Worm (Caenorhabditis elegans) whole organism, early embryonic: ENCODE data around the gene hpo-6.
A peak's percentile ranks its signal among the peaks of the same experiment; 100 is the strongest.

Source experiments
- B0310.2 ChIP-seq: sonication (generic microtip); optimal IDR thresholded peaks from 2 replicates; lab custom pipeline; 2016; ENCODE audit warnings: mild to moderate bottlenecking, missing genetic modification characterization, missing compliant biosample characterization
- F13C5.2 ChIP-seq: sonication (generic microtip); optimal IDR thresholded peaks from 2 replicates; lab custom pipeline; 2017; ENCODE audit warnings: mild to moderate bottlenecking, missing genetic modification characterization, inconsistent platforms, missing compliant biosample characterization
- aly-1 ChIP-seq: sonication (generic microtip); optimal IDR thresholded peaks from 2 replicates; lab custom pipeline; 2016; ENCODE audit warnings: missing genetic modification characterization, missing compliant biosample characterization
- ama-1 ChIP-seq: fragments of 150-350 bp; optimal IDR thresholded peaks from 2 replicates; lab custom pipeline; 2014
- ceh-13 ChIP-seq: fragments of 200-800 bp; sonication (Bioruptor generic); optimal IDR thresholded peaks from 2 replicates; lab custom pipeline; 2018; ENCODE audit warnings: mild to moderate bottlenecking, missing genetic modification characterization, missing compliant biosample characterization
- ceh-36 ChIP-seq: sonication (generic microtip); optimal IDR thresholded peaks from 2 replicates; lab custom pipeline; 2016; ENCODE audit warnings: missing genetic modification characterization, inconsistent platforms, missing compliant biosample characterization
- ets-7 ChIP-seq: sonication (generic microtip); optimal IDR thresholded peaks from 2 replicates; lab custom pipeline; 2016; ENCODE audit warnings: missing genotype, missing genetic modification characterization, missing compliant biosample characterization
- flt-1 ChIP-seq: fragments of 200-800 bp; sonication (Bioruptor generic); IDR thresholded peaks from 2 replicates; pipeline ENCODE4 v1.3.6; 2022; ENCODE audit warnings: missing genetic modification characterization, missing compliant biosample characterization
- hmbx-1 ChIP-seq: sonication (generic microtip); optimal IDR thresholded peaks from 2 replicates; lab custom pipeline; 2016; ENCODE audit warnings: mild to moderate bottlenecking, missing genetic modification characterization, missing compliant biosample characterization
- hmg-4 ChIP-seq: fragments of 200-800 bp; sonication (Bioruptor generic); optimal IDR thresholded peaks from 2 replicates; lab custom pipeline; 2018; ENCODE audit warnings: mild to moderate bottlenecking, missing genetic modification characterization, missing compliant biosample characterization
- hnd-1 ChIP-seq: sonication (generic microtip); optimal IDR thresholded peaks from 2 replicates; lab custom pipeline; 2016; ENCODE audit warnings: missing genetic modification characterization, missing compliant biosample characterization
- pes-1 ChIP-seq: fragments of 200-800 bp; sonication (Bioruptor generic); IDR thresholded peaks from 2 replicates; pipeline ENCODE4 v1.3.6; 2022; ENCODE audit warnings: missing genetic modification reagents, missing genetic modification characterization, missing compliant biosample characterization
- scrt-1 ChIP-seq: fragments of 200-800 bp; sonication (Bioruptor generic); IDR thresholded peaks from 2 replicates; pipeline ENCODE4 v1.3.6; 2022; ENCODE audit warnings: missing genetic modification characterization, missing compliant biosample characterization
- sea-1 ChIP-seq: fragments of 200-800 bp; sonication (Bioruptor generic); conservative IDR thresholded peaks from 2 replicates; pipeline ENCODE4 v1.3.6; 2022; ENCODE audit warnings: missing genetic modification characterization, missing compliant biosample characterization
- tbx-11 ChIP-seq: fragments of 200-800 bp; sonication (Bioruptor generic); IDR thresholded peaks from 2 replicates; pipeline ENCODE4 v1.3.6; 2022; ENCODE audit warnings: missing genetic modification characterization, missing compliant biosample characterization
- tbx-37 ChIP-seq: fragments of 200-800 bp; sonication (Bioruptor generic); conservative IDR thresholded peaks from 2 replicates; pipeline ENCODE4 v1.3.6; 2022; ENCODE audit warnings: missing genetic modification reagents, missing genetic modification characterization, missing compliant biosample characterization
- tra-4 ChIP-seq: sonication (generic microtip); optimal IDR thresholded peaks from 2 replicates; lab custom pipeline; 2017; ENCODE audit warnings: missing genetic modification characterization, missing compliant biosample characterization

The hpo-6 gene

DNA sequence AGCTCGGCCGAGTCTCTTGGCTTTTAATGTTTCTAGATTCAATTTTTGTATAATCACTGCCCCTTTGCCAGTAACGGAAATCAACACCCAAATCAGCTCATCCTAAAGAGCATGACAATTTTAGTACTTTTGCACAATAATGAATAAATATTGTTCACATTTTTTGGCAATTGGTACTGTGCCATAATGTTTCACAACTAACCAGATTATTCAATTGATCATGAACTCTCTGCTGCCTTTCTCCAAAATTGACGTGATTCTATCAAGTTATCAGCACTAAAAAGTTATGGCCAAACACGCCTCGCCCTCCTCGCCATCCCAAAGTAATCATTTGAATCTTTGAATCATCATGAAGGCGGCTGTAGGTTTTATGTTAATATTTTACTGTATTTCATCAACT lies at the start of gene hpo-6:
Gene hpo-6 (plus strand): TSS at position 301 of the 400 bp plus-strand sequence.
- TF ChIP-seq F13C5.2 (tag; lab: Kevin White, UChicago) (no peak), hmg-4 (no peak), sea-1 (GFP tag; lab: Robert Waterston, UW) (no peak), tbx-11 (no peak), ceh-36 (tag; lab: Kevin White, UChicago) (no peak), hmbx-1 (no peak), flt-1 (no peak), scrt-1 (GFP tag; lab: Robert Waterston, UW) (no peak), tra-4 (tag; lab: Kevin White, UChicago) (no peak), ceh-13 (GFP tag; lab: Kevin White, UChicago) (no peak), ets-7 (tag; lab: Kevin White, UChicago) (no peak), ama-1 (lab: Kevin White, UChicago) (no peak), tbx-37 (no peak), aly-1 (no peak)

- TF ChIP-seq tbx-11 = no peak
- TF ChIP-seq scrt-1 (GFP tag; lab: Robert Waterston, UW) = no peak
- no peak for TF ChIP-seq pes-1 (GFP tag; lab: Robert Waterston, UW)
- TF ChIP-seq tra-4 (tag; lab: Kevin White, UChicago) = no peak
- TF ChIP-seq ama-1 (lab: Kevin White, UChicago) = no peak
- no peak for TF ChIP-seq sea-1 (GFP tag; lab: Robert Waterston, UW)
- no peak for TF ChIP-seq ets-7 (tag; lab: Kevin White, UChicago)
- no peak for TF ChIP-seq ceh-36 (tag; lab: Kevin White, UChicago)
- TF ChIP-seq tbx-37 = no peak
- TF ChIP-seq aly-1 = no peak
- TF ChIP-seq hnd-1 = no peak
- TF ChIP-seq ceh-13 (GFP tag; lab: Kevin White, UChicago) = no peak
- TF ChIP-seq hmg-4 = no peak
- no peak for TF ChIP-seq flt-1
- no peak for TF ChIP-seq hmbx-1
- TF ChIP-seq F13C5.2 (tag; lab: Kevin White, UChicago) = no peak
Observed at ce11 chrIV:1512944-1513343, 49.0 kb upstream of the hpo-6 start.

DNA sequence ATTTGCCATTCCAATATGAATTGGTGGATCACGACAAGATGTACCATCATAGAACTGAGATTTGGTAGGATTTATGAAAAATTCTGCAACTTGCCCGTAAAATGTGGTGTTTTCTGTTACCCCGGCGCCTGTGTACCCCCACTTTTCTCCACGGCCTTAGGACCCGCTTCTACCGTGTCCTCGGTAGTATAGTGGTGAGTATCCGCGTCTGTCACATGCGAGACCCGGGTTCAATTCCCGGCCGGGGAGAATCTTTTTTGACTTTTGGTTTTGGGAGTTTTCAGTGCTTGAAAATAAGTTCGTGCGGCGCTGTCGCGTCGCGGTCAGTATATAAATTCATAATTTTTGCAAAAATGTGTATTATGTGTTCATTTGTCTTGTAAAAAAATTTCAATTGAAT lies 47.6 kb upstream of the hpo-6 start:
- peak; percentile 69 for TF ChIP-seq pes-1 (GFP tag; lab: Robert Waterston, UW)
- TF ChIP-seq sea-1 (GFP tag; lab: Robert Waterston, UW) = peak; percentile 66; the same call in 1 of the 2 replicates
- TF ChIP-seq ceh-36 (tag; lab: Kevin White, UChicago) = no peak
- peak; percentile 72 for TF ChIP-seq tbx-11
- peak; percentile 51 for TF ChIP-seq flt-1
- no peak for TF ChIP-seq ceh-13 (GFP tag; lab: Kevin White, UChicago)
- no peak for TF ChIP-seq F13C5.2 (tag; lab: Kevin White, UChicago)
- 0 out of 2 replicates have a peak, but pooled peaks have one; percentile 56 for TF ChIP-seq scrt-1 (GFP tag; lab: Robert Waterston, UW)
- TF ChIP-seq aly-1 = no peak
- TF ChIP-seq hmbx-1 = no peak

DNA sequence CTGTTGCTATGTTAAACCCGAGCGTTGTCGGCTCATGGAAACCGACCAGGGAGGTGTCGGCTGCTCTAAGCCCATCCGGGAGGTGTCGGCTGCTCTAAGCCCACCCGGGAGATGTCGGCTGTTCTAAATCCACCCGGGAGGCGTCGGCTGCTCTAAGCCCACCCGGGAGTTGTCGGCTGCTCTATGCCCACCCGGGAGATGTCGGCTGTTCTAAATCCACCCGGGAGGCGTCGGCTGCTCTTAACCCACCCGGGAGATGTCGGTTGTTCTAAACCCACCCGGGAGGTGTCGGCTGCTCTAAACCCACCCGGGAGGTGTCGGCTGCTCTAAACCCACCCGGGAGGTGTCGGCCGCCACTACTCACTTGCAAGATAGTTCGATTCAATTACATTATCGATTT lies 46.1 kb upstream of the hpo-6 start:
- TF ChIP-seq hmg-4 (no peak), ceh-36 (tag; lab: Kevin White, UChicago) (no peak), tra-4 (tag; lab: Kevin White, UChicago) (no peak), aly-1 (no peak), scrt-1 (GFP tag; lab: Robert Waterston, UW) (no peak), B0310.2 (tag; lab: Kevin White, UChicago) (no peak), sea-1 (GFP tag; lab: Robert Waterston, UW) (no peak), pes-1 (GFP tag; lab: Robert Waterston, UW) (no peak), ceh-13 (GFP tag; lab: Kevin White, UChicago) (no peak), hnd-1 (no peak), ets-7 (tag; lab: Kevin White, UChicago) (no peak), tbx-37 (no peak), ama-1 (lab: Kevin White, UChicago) (no peak), tbx-11 (no peak), F13C5.2 (tag; lab: Kevin White, UChicago) (no peak), flt-1 (no peak), hmbx-1 (no peak)

DNA sequence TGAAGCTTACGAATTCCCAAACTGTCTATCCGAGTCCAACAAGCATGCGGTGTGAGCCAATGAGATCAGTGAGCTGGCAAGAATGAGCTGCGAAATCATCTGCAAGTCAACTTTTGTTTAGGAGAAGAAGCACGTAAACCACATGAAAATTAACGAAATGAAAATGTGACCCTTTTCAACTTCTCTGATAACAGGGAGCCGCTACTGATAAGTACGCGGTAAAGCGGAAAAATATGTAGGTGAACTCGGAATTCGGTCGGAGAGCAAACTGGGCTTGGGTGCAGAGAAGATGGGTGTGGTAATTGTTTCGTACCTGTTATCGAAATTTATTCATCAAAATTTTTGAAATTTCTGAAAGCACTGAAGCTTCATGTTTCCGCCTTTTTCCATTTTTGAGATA lies 45.5 kb upstream of the hpo-6 start, which contains the start of gene clec-172:
Gene clec-172 (minus strand): TSS at position 101 of the 400 bp plus-strand sequence.
- TF ChIP-seq ceh-13 (GFP tag; lab: Kevin White, UChicago) (no peak), flt-1 (no peak), ceh-36 (tag; lab: Kevin White, UChicago) (no peak), aly-1 (no peak), hmbx-1 (no peak), tbx-11 (no peak), ets-7 (tag; lab: Kevin White, UChicago) (no peak), B0310.2 (tag; lab: Kevin White, UChicago) (no peak), tra-4 (tag; lab: Kevin White, UChicago) (no peak), hmg-4 (no peak), ama-1 (lab: Kevin White, UChicago) (no peak), pes-1 (GFP tag; lab: Robert Waterston, UW) (no peak), sea-1 (GFP tag; lab: Robert Waterston, UW) (no peak), tbx-37 (no peak)

ce11 chrIV:1521224-1521623 lies 40.8 kb upstream of the hpo-6 start, which contains the start of gene K03H6.4:
TSS of gene K03H6.4 (minus strand) at chrIV:1521324.
- TF ChIP-seq ceh-13 (GFP tag; lab: Kevin White, UChicago) (no peak), ceh-36 (tag; lab: Kevin White, UChicago) (no peak), tbx-11 (no peak), hmg-4 (no peak), ets-7 (tag; lab: Kevin White, UChicago) (no peak), hmbx-1 (no peak)

ce11 chrIV:1522358-1522757 lies 39.6 kb upstream of the hpo-6 start:
- TF ChIP-seq pes-1 (GFP tag; lab: Robert Waterston, UW) (no peak), ets-7 (tag; lab: Kevin White, UChicago) (no peak), tbx-37 (no peak), hnd-1 (no peak), ama-1 (lab: Kevin White, UChicago) (no peak), scrt-1 (GFP tag; lab: Robert Waterston, UW) (no peak), hmbx-1 (no peak), hmg-4 (no peak), ceh-36 (tag; lab: Kevin White, UChicago) (no peak), sea-1 (GFP tag; lab: Robert Waterston, UW) (no peak)
